Worm (Caenorhabditis elegans) whole organism, L1 larva: ENCODE measurements around the gene F44A6.5.

Source experiments
- C04F5.9 ChIP-seq: sonication (generic microtip); optimal IDR thresholded peaks from 2 replicates; lab custom pipeline; 2016; ENCODE audit warnings: missing genetic modification characterization, missing compliant biosample characterization
- C34B4.2 ChIP-seq: sonication (generic microtip); optimal IDR thresholded peaks from 2 replicates; lab custom pipeline; 2017; ENCODE audit warnings: mild to moderate bottlenecking, missing genetic modification characterization, missing compliant biosample characterization
- aly-2 ChIP-seq: fragments of 150-350 bp; optimal IDR thresholded peaks from 2 replicates; lab custom pipeline; 2014; ENCODE audit warnings: missing biosample characterization, missing genetic modification characterization
- ama-1 ChIP-seq: fragments of 150-350 bp; optimal IDR thresholded peaks from 2 replicates; lab custom pipeline; 2014
- blmp-1 ChIP-seq: fragments of 150-350 bp; optimal IDR thresholded peaks from 2 replicates; lab custom pipeline; 2014; ENCODE audit warnings: missing biosample characterization, missing genetic modification characterization
- dsc-1 ChIP-seq: sonication (generic microtip); optimal IDR thresholded peaks from 2 replicates; lab custom pipeline; 2016; ENCODE audit warnings: mild to moderate bottlenecking, missing genetic modification characterization, missing compliant biosample characterization
- efl-1 ChIP-seq, 4 experiments: fragments of 150-350 bp; optimal IDR thresholded peaks in 3 of 4; peaks in 1 of 4; 1 replicate in 1 of 4; 2 replicates in 3 of 4; lab custom pipeline; 2014; ENCODE audit warnings: missing biosample characterization in 2 of 4, missing genetic modification characterization in 2 of 4, missing genetic modification reagents in 2 of 4
- egl-13 ChIP-seq: sonication (generic microtip); optimal IDR thresholded peaks from 2 replicates; lab custom pipeline; 2016; ENCODE audit warnings: missing genotype, missing genetic modification reagents, missing genetic modification characterization, missing compliant biosample characterization
- elt-2 ChIP-seq: sonication (generic microtip); optimal IDR thresholded peaks from 2 replicates; lab custom pipeline; 2016; ENCODE audit warnings: missing genetic modification characterization, mild to moderate bottlenecking, inconsistent platforms, missing compliant biosample characterization, missing genetic modification reagents
- elt-3 ChIP-seq, 6 experiments: fragments of 150-350 bp in 1 of 6; sonication (generic microtip); optimal IDR thresholded peaks; 2 replicates each; lab custom pipeline; 2017 to 2018; ENCODE audit warnings: missing biosample characterization in 6 of 6, missing genetic modification characterization in 6 of 6, inconsistent platforms in 1 of 6
- fkh-8 ChIP-seq: sonication (generic microtip); optimal IDR thresholded peaks from 2 replicates; lab custom pipeline; 2016; ENCODE audit warnings: mild to moderate bottlenecking, missing genetic modification characterization, missing compliant biosample characterization
- hlh-17 ChIP-seq: fragments of 200-800 bp; sonication (Bioruptor generic); optimal IDR thresholded peaks from 2 replicates; lab custom pipeline; 2018; ENCODE audit warnings: missing genetic modification characterization, mild to moderate bottlenecking, missing compliant biosample characterization, moderate library complexity, borderline replicate concordance
- hpl-2 ChIP-seq: fragments of 150-350 bp; optimal IDR thresholded peaks from 2 replicates; lab custom pipeline; 2014; ENCODE audit warnings: missing biosample characterization, missing genetic modification reagents, missing genetic modification characterization
- lin-14 ChIP-seq: fragments of 200-800 bp; sonication (Bioruptor generic); optimal IDR thresholded peaks from 2 replicates; lab custom pipeline; 2018; ENCODE audit warnings: mild to moderate bottlenecking, missing genetic modification characterization, moderate library complexity, missing compliant biosample characterization
- lin-35 ChIP-seq, 2 experiments: fragments of 150-350 bp; optimal IDR thresholded peaks; 2 replicates each; lab custom pipeline; 2014; ENCODE audit warnings: missing biosample characterization in 2 of 2, missing genetic modification characterization in 2 of 2, missing genetic modification reagents in 2 of 2
- lin-39 ChIP-seq: fragments of 150-350 bp; optimal IDR thresholded peaks from 2 replicates; lab custom pipeline; 2014; ENCODE audit warnings: missing biosample characterization, missing genetic modification reagents, missing genetic modification characterization
- lsy-2 ChIP-seq, 2 experiments: fragments of 150-350 bp; optimal IDR thresholded peaks; 2 replicates each; lab custom pipeline; 2014; ENCODE audit warnings: missing biosample characterization in 2 of 2, missing genetic modification characterization in 2 of 2
- mab-9 ChIP-seq: fragments of 200-800 bp; sonication (Bioruptor generic); IDR thresholded peaks from 2 replicates; pipeline ENCODE4 v1.3.6; 2022; ENCODE audit warnings: missing genetic modification reagents, missing genetic modification characterization, missing compliant biosample characterization
- mdl-1 ChIP-seq, 2 experiments: fragments of 150-350 bp; optimal IDR thresholded peaks; 2 replicates each; lab custom pipeline; 2014 to 2017; ENCODE audit warnings: missing biosample characterization in 2 of 2, missing genetic modification characterization in 2 of 2, inconsistent platforms in 1 of 2
- mep-1 ChIP-seq: fragments of 150-350 bp; optimal IDR thresholded peaks from 2 replicates; lab custom pipeline; 2014; ENCODE audit warnings: missing biosample characterization, missing genetic modification characterization
- nhr-11 ChIP-seq: fragments of 150-350 bp; optimal IDR thresholded peaks from 2 replicates; lab custom pipeline; 2014; ENCODE audit warnings: missing biosample characterization, missing genetic modification characterization
- nhr-12 ChIP-seq: sonication (generic microtip); optimal IDR thresholded peaks from 2 replicates; lab custom pipeline; 2017; ENCODE audit warnings: missing biosample characterization, missing genetic modification characterization
- nhr-20 ChIP-seq: sonication (generic microtip); optimal IDR thresholded peaks from 2 replicates; lab custom pipeline; 2016; ENCODE audit warnings: mild to moderate bottlenecking, missing genetic modification characterization, missing compliant biosample characterization
- nhr-28 ChIP-seq: fragments of 150-350 bp; optimal IDR thresholded peaks from 2 replicates; lab custom pipeline; 2014; ENCODE audit warnings: missing biosample characterization, missing genetic modification characterization
- nhr-71 ChIP-seq: sonication (generic microtip); optimal IDR thresholded peaks from 2 replicates; lab custom pipeline; 2016; ENCODE audit warnings: mild to moderate bottlenecking, missing genetic modification characterization, moderate library complexity, missing compliant biosample characterization
- nhr-85 ChIP-seq: sonication (generic microtip); peaks from one replicate; lab custom pipeline; 2016; ENCODE audit warnings: missing genetic modification characterization, inconsistent platforms, missing compliant biosample characterization
- rnt-1 ChIP-seq: sonication (generic microtip); optimal IDR thresholded peaks from 2 replicates; lab custom pipeline; 2016; ENCODE audit warnings: mild to moderate bottlenecking, missing genetic modification characterization, moderate library complexity, missing compliant biosample characterization
- skn-1 ChIP-seq: fragments of 150-350 bp; optimal IDR thresholded peaks from 2 replicates; lab custom pipeline; 2014; ENCODE audit warnings: missing biosample characterization, missing genetic modification characterization
- snu-23 ChIP-seq: sonication (generic microtip); optimal IDR thresholded peaks from 2 replicates; lab custom pipeline; 2016; ENCODE audit warnings: missing genetic modification characterization, missing compliant biosample characterization
- sup-37 ChIP-seq: fragments of 200-800 bp; sonication (Bioruptor generic); optimal IDR thresholded peaks from 2 replicates; lab custom pipeline; 2018; ENCODE audit warnings: mild to moderate bottlenecking, missing genetic modification characterization, missing compliant biosample characterization
- tbx-2 ChIP-seq: sonication (generic microtip); optimal IDR thresholded peaks from 2 replicates; lab custom pipeline; 2016; ENCODE audit warnings: missing genetic modification characterization, missing compliant biosample characterization
- unc-86 ChIP-seq: sonication (generic microtip); optimal IDR thresholded peaks from 2 replicates; lab custom pipeline; 2016; ENCODE audit warnings: missing genetic modification characterization, missing compliant biosample characterization
- zag-1 ChIP-seq: fragments of 150-350 bp; optimal IDR thresholded peaks from 2 replicates; lab custom pipeline; 2014; ENCODE audit warnings: missing biosample characterization, missing genetic modification characterization
- ztf-4 ChIP-seq: fragments of 150-350 bp; optimal IDR thresholded peaks from 2 replicates; lab custom pipeline; 2014; ENCODE audit warnings: missing biosample characterization, missing genetic modification characterization

Gene F44A6.5

ce11 chrX:10236844-10237243 is 18.1 kb upstream of the F44A6.5 start, which contains the start of gene zipt-13:
zipt-13 (minus strand) TSS chrX:10236944.
- TF ChIP-seq lin-14 (GFP tag; lab: Kevin White, UChicago) (peak; percentile 13), elt-2 (no peak), mep-1 (tag; lab: Kevin White, UChicago) (no peak), nhr-85 (tag; lab: Kevin White, UChicago) (peak; percentile 82), fkh-8 (tag; lab: Kevin White, UChicago) (no peak), skn-1 (no peak), lsy-2 (tag; optimal IDR thresholded peaks at IDR 0.05; lab: Kevin White, UChicago) (no peak), blmp-1 (tag; lab: Kevin White, UChicago) (peak; percentile 32), egl-13 (tag; lab: Kevin White, UChicago) (no peak)

DNA sequence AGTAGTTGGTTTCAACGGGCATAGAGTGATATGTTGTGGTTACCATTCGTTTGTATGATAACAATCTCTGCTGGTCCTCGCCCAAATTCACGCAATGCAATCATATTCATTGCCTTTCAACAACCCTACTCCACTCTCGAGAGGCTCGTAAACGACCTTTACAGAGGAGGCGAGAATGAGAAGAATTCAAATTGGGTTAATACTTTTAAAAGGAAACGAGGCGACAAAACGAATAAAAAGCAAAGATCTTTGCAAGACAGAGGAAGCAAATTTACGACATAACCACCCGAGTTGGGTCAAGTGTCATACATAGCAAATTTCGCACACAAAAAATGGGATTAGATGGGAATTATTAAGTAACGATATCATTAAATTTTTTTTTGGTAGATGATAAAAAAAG is 13.7 kb upstream of the F44A6.5 start:
- TF ChIP-seq egl-13 (tag; lab: Kevin White, UChicago) (no peak), lin-14 (GFP tag; lab: Kevin White, UChicago) (peak; percentile 13), C04F5.9 (tag; lab: Kevin White, UChicago) (no peak), blmp-1 (tag; lab: Kevin White, UChicago) (peak; percentile 29), efl-1 (optimal IDR thresholded peaks at IDR 0.05; lab: Kevin White, UChicago) (no peak), efl-1 (GFP tag; optimal IDR thresholded peaks at IDR 0.05 in 1 of 2; lab: Kevin White, UChicago) (peak in 1 of 2 experiments; percentile 5)

DNA sequence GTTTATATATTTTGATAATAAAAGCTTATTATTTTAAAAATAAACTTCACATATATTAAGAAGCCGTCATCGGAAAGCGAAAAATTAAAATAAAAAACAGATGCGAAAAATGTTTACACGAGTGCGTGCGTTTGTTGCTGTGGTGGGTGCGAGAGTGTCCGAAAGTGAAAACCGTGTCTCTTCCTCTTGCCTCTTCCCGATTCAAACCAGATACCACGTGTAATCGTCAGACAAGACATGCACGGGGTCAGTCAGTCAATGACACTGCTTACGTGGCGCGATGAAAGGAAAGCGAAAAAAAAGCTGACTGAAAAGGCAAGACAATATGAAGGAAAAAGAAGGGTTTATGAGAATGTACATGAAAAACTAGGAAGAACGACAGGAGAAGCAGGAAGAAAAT is 12.1 kb upstream of the F44A6.5 start:
- TF ChIP-seq hlh-17 (no peak), C34B4.2 (tag; lab: Kevin White, UChicago) (no peak), nhr-12 (tag; lab: Kevin White, UChicago) (no peak), snu-23 (peak; percentile 34), blmp-1 (tag; lab: Kevin White, UChicago) (peak; percentile 99), sup-37 (GFP tag; lab: Kevin White, UChicago) (no peak), mdl-1 (tag; optimal IDR thresholded peaks at IDR 0.05; lab: Kevin White, UChicago) (peak in 1 of 2 experiments; percentile 63), elt-3 (tag; optimal IDR thresholded peaks at IDR 0.05; lab: Kevin White, UChicago) (peak in 1 of 6 experiments; percentile 18), dsc-1 (tag; lab: Kevin White, UChicago) (peak; percentile 79), lin-14 (GFP tag; lab: Kevin White, UChicago) (peak; percentile 71), ztf-4 (tag; lab: Kevin White, UChicago) (no peak), nhr-28 (tag; lab: Kevin White, UChicago) (no peak), nhr-71 (tag; lab: Kevin White, UChicago) (peak; percentile 5), tbx-2 (tag; lab: Kevin White, UChicago) (no peak), nhr-85 (tag; lab: Kevin White, UChicago) (peak; percentile 69), lin-39 (tag; lab: Kevin White, UChicago) (no peak), hpl-2 (no peak), unc-86 (tag; lab: Kevin White, UChicago) (no peak), zag-1 (no peak), ama-1 (lab: Kevin White, UChicago) (no peak), mab-9 (GFP tag; lab: Robert Waterston, UW) (no peak), aly-2 (tag; lab: Kevin White, UChicago) (no peak), lin-35 (GFP tag; optimal IDR thresholded peaks at IDR 0.05; lab: Kevin White, UChicago) (peak in 1 of 2 experiments; percentile 26), mep-1 (tag; lab: Kevin White, UChicago) (peak; percentile 41), rnt-1 (tag; lab: Kevin White, UChicago) (no peak), nhr-20 (peak; percentile 1)

ce11 chrX:10228094-10228746 is 9.5 kb upstream of the F44A6.5 start, which contains the start of gene C14H10.3:
C14H10.3 (minus strand) TSS chrX:10228137.
- TF ChIP-seq lin-14 (GFP tag; lab: Kevin White, UChicago): peak; percentile 5
- TF ChIP-seq blmp-1 (tag; lab: Kevin White, UChicago): peak; percentile 83
- no peak for TF ChIP-seq nhr-11 (tag; lab: Kevin White, UChicago)
